Worm (Caenorhabditis elegans): Measurements from ENCODE around the gene syx-16.

DNA sequence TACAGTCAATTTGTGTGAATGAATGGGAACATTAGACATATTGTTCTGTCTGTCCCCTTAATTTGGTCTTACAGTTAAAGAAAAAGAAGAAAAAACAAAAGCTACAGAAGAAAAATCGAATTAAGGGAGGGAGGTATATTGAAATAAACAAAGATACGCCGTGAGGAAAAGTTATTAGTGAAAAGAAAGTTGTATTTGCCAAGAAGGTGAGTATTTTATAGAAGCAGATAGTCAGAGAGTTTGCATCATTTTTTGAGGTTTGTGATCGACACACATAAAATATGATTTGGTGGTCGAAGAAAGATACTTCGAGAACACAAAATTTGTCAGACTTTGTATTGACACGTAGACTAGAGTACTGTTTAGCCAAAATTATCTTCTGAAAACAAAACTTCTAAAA lies 8.6 kb downstream of the syx-16 start:
- no peak for TF ChIP-seq mdl-1 (tag; optimal IDR thresholded peaks at IDR 0.05)
- no peak for TF ChIP-seq nhr-23 (tag; optimal IDR thresholded peaks at IDR 0.05)
- TF ChIP-seq R02D3.7 (tag; optimal IDR thresholded peaks at IDR 0.05) = no peak
- TF ChIP-seq ztf-4 (tag; optimal IDR thresholded peaks at IDR 0.05) = no peak
- TF ChIP-seq snpc-4 (tag; optimal IDR thresholded peaks at IDR 0.05) = no peak
- no peak for TF ChIP-seq unc-62 (GFP tag; optimal IDR thresholded peaks at IDR 0.05)
- no peak for TF ChIP-seq ama-1 (optimal IDR thresholded peaks at IDR 0.05)
